Fruit fly (Drosophila melanogaster): Measurements from ENCODE around the gene Spase22-23.
A peak's percentile ranks its signal among the peaks of the same experiment; 100 is the strongest.

Gene Spase22-23

DNA sequence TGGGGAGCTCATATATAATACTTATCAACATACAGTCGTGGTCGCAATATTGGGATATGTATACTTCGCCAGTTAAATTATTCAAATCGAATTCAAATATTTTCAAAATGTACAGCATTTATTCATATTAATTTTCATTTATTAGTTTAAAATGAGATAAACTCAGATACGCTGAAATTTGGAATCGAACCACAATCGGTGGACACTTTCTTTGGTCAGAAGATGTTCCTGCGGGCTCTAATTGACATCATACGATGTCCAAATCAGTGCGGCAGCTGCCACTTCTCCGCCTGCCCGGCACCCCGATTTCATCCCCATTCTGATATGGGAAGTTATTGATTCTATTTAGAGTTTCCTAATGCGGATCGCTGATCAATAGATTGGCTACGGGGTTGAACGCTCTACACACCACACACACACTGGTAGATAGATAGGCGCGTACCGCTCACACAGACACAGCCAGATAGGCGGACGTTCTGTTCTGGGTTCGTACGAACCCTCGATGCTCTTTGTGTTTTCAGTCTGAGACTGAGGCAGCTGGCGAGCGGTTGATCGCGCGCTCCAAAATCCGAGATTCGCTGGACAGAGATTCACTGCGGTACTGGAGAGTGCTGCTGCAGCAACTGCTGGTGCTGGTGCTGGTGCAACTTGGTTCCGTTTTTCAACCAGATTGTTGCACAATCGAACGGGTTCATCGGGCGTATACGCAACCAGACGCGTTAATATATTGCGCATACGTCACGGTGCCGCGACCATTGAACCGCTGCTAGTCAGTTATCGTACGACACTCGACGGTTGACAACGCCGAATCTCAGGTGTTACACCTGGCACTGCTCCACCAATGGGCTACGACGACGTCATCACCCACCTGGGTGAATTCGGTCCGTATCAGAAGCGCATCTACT lies 46.5 kb upstream of the Spase22-23 start, which contains the start of gene Orct (continued):
- peak; percentile 57 for TF ChIP-seq CG8281 (tag; optimal IDR thresholded peaks at IDR 0.05)
- TF ChIP-seq CG17912 (GFP tag; optimal IDR thresholded peaks at IDR 0.05) = no peak
- peak; percentile 65 for TF ChIP-seq Fer3 (tag; optimal IDR thresholded peaks at IDR 0.05)
- peak; percentile 88 for TF ChIP-seq CG18619 (GFP tag; optimal IDR thresholded peaks at IDR 0.05)
- TF ChIP-seq CG14014 (GFP tag; IDR thresholded peaks at IDR 0.05) = peak; percentile 68
- peak; percentile 85 for TF ChIP-seq GATAe (GFP tag; conservative IDR thresholded peaks at IDR 0.05)
- peak; percentile 52; the same call in 2 of the 3 replicates for TF ChIP-seq B-H1 (GFP tag; IDR thresholded peaks at IDR 0.05)
- TF ChIP-seq pum (GFP tag; optimal IDR thresholded peaks at IDR 0.05) = peak; percentile 55
- TF ChIP-seq CG10267 (tag; optimal IDR thresholded peaks at IDR 0.05) = peak; percentile 52
- TF ChIP-seq CG18476 (GFP tag; optimal IDR thresholded peaks at IDR 0.05) = peak; percentile 51
- TF ChIP-seq Six4 (GFP tag; optimal IDR thresholded peaks at IDR 0.05) = no peak
- no peak for TF ChIP-seq CTCF (GFP tag; optimal IDR thresholded peaks at IDR 0.05)
- TF ChIP-seq slou (GFP tag; optimal IDR thresholded peaks at IDR 0.05) = no peak
- TF ChIP-seq sens (GFP tag) = peak; percentile 93
- TF ChIP-seq stc (GFP tag; IDR thresholded peaks at IDR 0.05) = peak; percentile 29; the same call in 1 of the 2 replicates
- TF ChIP-seq CG14050 (GFP tag; IDR thresholded peaks at IDR 0.05) = no peak
- TF ChIP-seq HLH3B (GFP tag; IDR thresholded peaks at IDR 0.05) = 0 out of 2 replicates have a peak, but pooled peaks have one; percentile 36
- TF ChIP-seq esg (GFP tag; conservative IDR thresholded peaks at IDR 0.05) = peak; percentile 48
- peak; percentile 94 for TF ChIP-seq CG17361 (GFP tag; IDR thresholded peaks at IDR 0.05)
- no peak for TF ChIP-seq CG15479 (GFP tag; optimal IDR thresholded peaks at IDR 0.05)
- no peak for TF ChIP-seq sc (optimal IDR thresholded peaks at IDR 0.05)
- peak; percentile 54 for TF ChIP-seq sc (GFP tag; optimal IDR thresholded peaks at IDR 0.05)
- peak; percentile 43; the same call in 1 of the 2 replicates for TF ChIP-seq H2.0 (GFP tag; IDR thresholded peaks at IDR 0.05)
- peak; percentile 54; the same call in 1 of the 4 replicates for TF ChIP-seq Gug (GFP tag; IDR thresholded peaks at IDR 0.05)
- peak; percentile 46; the same call in 1 of the 2 replicates for TF ChIP-seq E2f2 (GFP tag; IDR thresholded peaks at IDR 0.05)
- peak; percentile 2 for TF ChIP-seq crc (GFP tag; optimal IDR thresholded peaks at IDR 0.05)
- TF ChIP-seq br (optimal IDR thresholded peaks at IDR 0.05) = no peak
- peak; percentile 91 for TF ChIP-seq CG2678 (tag; optimal IDR thresholded peaks at IDR 0.05)
- TF ChIP-seq lbe (GFP tag; optimal IDR thresholded peaks at IDR 0.05) = no peak
- TF ChIP-seq CG3847 (GFP tag; IDR thresholded peaks at IDR 0.05) = peak; percentile 66; the same call in 1 of the 2 replicates
- peak; percentile 38 for TF ChIP-seq CG4707 (GFP tag; optimal IDR thresholded peaks at IDR 0.05)
- no peak for TF ChIP-seq tll (GFP tag; optimal IDR thresholded peaks at IDR 0.05)
- TF ChIP-seq NfI (GFP tag; optimal IDR thresholded peaks at IDR 0.05) = peak; percentile 75
- TF ChIP-seq lmd (GFP tag; IDR thresholded peaks at IDR 0.05) = peak; percentile 76
- peak; percentile 55 for TF ChIP-seq Camta (GFP tag; optimal IDR thresholded peaks at IDR 0.05)
- no peak for TF ChIP-seq corto (GFP tag; optimal IDR thresholded peaks at IDR 0.05)
- TF ChIP-seq B-H2 (GFP tag; optimal IDR thresholded peaks at IDR 0.05) = peak; percentile 59
- TF ChIP-seq sqz (GFP tag; optimal IDR thresholded peaks at IDR 0.05) = peak; percentile 31
- TF ChIP-seq usp (GFP tag; optimal IDR thresholded peaks at IDR 0.05) = no peak
- peak; percentile 71 for TF ChIP-seq CG12299 (tag; optimal IDR thresholded peaks at IDR 0.05)
- no peak for TF ChIP-seq ro (GFP tag; IDR thresholded peaks at IDR 0.05)
- no peak for TF ChIP-seq CG14965 (GFP tag; optimal IDR thresholded peaks at IDR 0.05; ENCODE audit: borderline replicate concordance)
- no peak for TF ChIP-seq pita (GFP tag; optimal IDR thresholded peaks at IDR 0.05)
- peak; percentile 43 for TF ChIP-seq Atf3 (GFP tag; optimal IDR thresholded peaks at IDR 0.05)
- peak; percentile 2 for TF ChIP-seq CG31388 (GFP tag; optimal IDR thresholded peaks at IDR 0.05)
- 0 out of 3 replicates have a peak, but pooled peaks have one; percentile 65 for TF ChIP-seq CG6175 (GFP tag; IDR thresholded peaks at IDR 0.05)
- peak; percentile 3 for TF ChIP-seq zen (tag; optimal IDR thresholded peaks at IDR 0.05)
- TF ChIP-seq HHEX (GFP tag; optimal IDR thresholded peaks at IDR 0.05) = peak; percentile 85
- no peak for TF ChIP-seq CG6791 (GFP tag; IDR thresholded peaks at IDR 0.05; ENCODE audit: partially characterized antibody)
- no peak for TF ChIP-seq CG17186 (GFP tag; optimal IDR thresholded peaks at IDR 0.05)
